Fruit fly (Drosophila melanogaster) whole organism, wandering third instar larva: ENCODE data around the gene CG4199.

Experiments
- Abd-B ChIP-seq: fragments of >200 bp; optimal IDR thresholded peaks from 2 replicates; lab custom pipeline; 2017; ENCODE audit warnings: missing biosample characterization, missing genetic modification characterization
- CG32264 ChIP-seq: fragments of 200-800 bp; sonication (Bioruptor generic); optimal IDR thresholded peaks from 2 replicates; lab custom pipeline; 2016; ENCODE audit warnings: missing biosample characterization, missing genetic modification characterization
- CG9705 ChIP-seq: fragments of 200-800 bp; sonication (Bioruptor generic); optimal IDR thresholded peaks from 2 replicates; lab custom pipeline; 2018; ENCODE audit warnings: missing biosample characterization, mild to moderate bottlenecking, missing genetic modification characterization
- CrebA ChIP-seq: fragments of 200-800 bp; sonication (Bioruptor generic); optimal IDR thresholded peaks from 2 replicates; lab custom pipeline; 2016; ENCODE audit warnings: missing biosample characterization, mild to moderate bottlenecking, missing genetic modification characterization, borderline replicate concordance
- Dfd ChIP-seq: fragments of >200 bp; optimal IDR thresholded peaks from 2 replicates; lab custom pipeline; 2017; ENCODE audit warnings: missing biosample characterization, missing genetic modification characterization
- Dif ChIP-seq: fragments of 200-275, 200-300 bp; sonication (Bioruptor generic); optimal IDR thresholded peaks from 2 replicates; lab custom pipeline; 2018; ENCODE audit warnings: missing biosample characterization, missing genetic modification characterization; ENCODE audit not compliant: partially characterized antibody
- GATAd ChIP-seq: sonication (Bioruptor generic); optimal IDR thresholded peaks from 2 replicates; lab custom pipeline; 2016; ENCODE audit warnings: missing biosample characterization, missing genetic modification characterization
- HLH106 ChIP-seq: fragments of 200-800 bp; optimal IDR thresholded peaks from 3 replicates; lab custom pipeline; 2019; ENCODE audit warnings: missing biosample characterization, mild to moderate bottlenecking, missing genetic modification characterization, moderate library complexity
- Hnf4 ChIP-seq: fragments of 200-800 bp; sonication (Bioruptor generic); optimal IDR thresholded peaks from 2 replicates; lab custom pipeline; 2016; ENCODE audit warnings: missing biosample characterization, mild to moderate bottlenecking, missing genetic modification characterization
- Hr78 ChIP-seq: fragments of >200 bp; optimal IDR thresholded peaks from 2 replicates; lab custom pipeline; 2017; ENCODE audit warnings: missing biosample characterization, missing genetic modification characterization
- Hr83 ChIP-seq: fragments of 200-300 bp; sonication (Bioruptor generic); optimal IDR thresholded peaks from 2 replicates; lab custom pipeline; 2016; ENCODE audit warnings: missing biosample characterization, mild to moderate bottlenecking, missing genetic modification characterization, moderate library complexity; ENCODE audit not compliant: poor library complexity, severe bottlenecking
- Jra ChIP-seq: sonication (Bioruptor generic); optimal IDR thresholded peaks from 2 replicates; lab custom pipeline; 2016; ENCODE audit warnings: missing biosample characterization, missing genetic modification characterization
- Mio ChIP-seq: sonication (Bioruptor generic); optimal IDR thresholded peaks from 2 replicates; lab custom pipeline; 2016; ENCODE audit warnings: missing biosample characterization, missing genetic modification characterization
- Myc ChIP-seq: fragments of >200 bp; optimal IDR thresholded peaks from 2 replicates; lab custom pipeline; 2017
- N ChIP-seq: fragments of >200 bp; optimal IDR thresholded peaks from 2 replicates; lab custom pipeline; 2018; ENCODE audit warnings: missing biosample characterization, missing external identifiers, missing genetic modification characterization
- OdsH ChIP-seq: fragments of 200-800 bp; sonication (Bioruptor generic); optimal IDR thresholded peaks from 2 replicates; lab custom pipeline; 2016; ENCODE audit warnings: missing biosample characterization, mild to moderate bottlenecking, missing genetic modification characterization
- Rel ChIP-seq, 2 experiments: fragments of 200-800 bp; sonication (Bioruptor generic) in 1 of 2; optimal IDR thresholded peaks; 2 replicates in 1 of 2; 3 replicates in 1 of 2; lab custom pipeline; 2016 to 2019; ENCODE audit warnings: mild to moderate bottlenecking in 2 of 2, missing biosample characterization in 2 of 2, missing genetic modification characterization in 2 of 2, moderate library complexity in 1 of 2
- Sp1 ChIP-seq: fragments of 200-800 bp; sonication (Bioruptor generic); optimal IDR thresholded peaks from 3 replicates; lab custom pipeline; 2019; ENCODE audit warnings: missing biosample characterization, mild to moderate bottlenecking, missing genetic modification characterization, moderate library complexity
- Vsx2 ChIP-seq: fragments of 200-300, 225-300 bp; sonication (Bioruptor generic); optimal IDR thresholded peaks from 2 replicates; lab custom pipeline; 2018; ENCODE audit warnings: missing biosample characterization, missing genetic modification characterization; ENCODE audit not compliant: partially characterized antibody
- br ChIP-seq: fragments of 200-800 bp; sonication (Bioruptor generic); optimal IDR thresholded peaks from 2 replicates; lab custom pipeline; 2016; ENCODE audit warnings: missing biosample characterization, missing genetic modification characterization
- brk ChIP-seq: fragments of 200-800 bp; sonication (Bioruptor generic); optimal IDR thresholded peaks from 2 replicates; lab custom pipeline; 2016; ENCODE audit warnings: missing biosample characterization, mild to moderate bottlenecking, missing genetic modification characterization
- dl ChIP-seq, 2 experiments: fragments of 175-275, 200-275 bp in 1 of 2; fragments of 200-275 bp in 1 of 2; sonication (Bioruptor generic); optimal IDR thresholded peaks; lab custom pipeline; 2018; ENCODE audit warnings: mild to moderate bottlenecking in 2 of 2, missing biosample characterization in 2 of 2, missing genetic modification characterization in 2 of 2, moderate library complexity in 2 of 2; ENCODE audit not compliant: partially characterized antibody in 2 of 2, insufficient read depth in 1 of 2
- dmrt93B ChIP-seq: fragments of 200-800 bp; sonication (Bioruptor generic); optimal IDR thresholded peaks from 2 replicates; lab custom pipeline; 2018; ENCODE audit warnings: missing biosample characterization, mild to moderate bottlenecking, missing genetic modification characterization
- dsf ChIP-seq: sonication (Bioruptor generic); optimal IDR thresholded peaks from 2 replicates; lab custom pipeline; 2016; ENCODE audit warnings: missing biosample characterization, missing genetic modification characterization, borderline replicate concordance
- ey ChIP-seq: fragments of 200-800 bp; sonication (Bioruptor generic); optimal IDR thresholded peaks from 2 replicates; lab custom pipeline; 2016; ENCODE audit warnings: missing biosample characterization, missing genetic modification characterization
- foxo ChIP-seq, 2 experiments: fragments of 200-800 bp; sonication (Bioruptor generic); optimal IDR thresholded peaks; 2 replicates in 1 of 2; 3 replicates in 1 of 2; lab custom pipeline; 2016 to 2017; ENCODE audit warnings: missing biosample characterization in 2 of 2, missing genetic modification characterization in 2 of 2
- fru ChIP-seq: fragments of 200-800 bp; sonication (Bioruptor generic); optimal IDR thresholded peaks from 3 replicates; lab custom pipeline; 2016; ENCODE audit warnings: missing biosample characterization, mild to moderate bottlenecking, missing genetic modification characterization
- h ChIP-seq: fragments of 200-800 bp; sonication (Bioruptor generic); optimal IDR thresholded peaks from 3 replicates; lab custom pipeline; 2016; ENCODE audit warnings: missing biosample characterization, mild to moderate bottlenecking, missing genetic modification characterization
- jim ChIP-seq: fragments of 175-275, 200-325 bp; sonication (Bioruptor generic); optimal IDR thresholded peaks from 2 replicates; lab custom pipeline; 2016; ENCODE audit warnings: missing biosample characterization, mild to moderate bottlenecking, missing genetic modification characterization
- lola ChIP-seq: fragments of >200 bp; optimal IDR thresholded peaks from 2 replicates; lab custom pipeline; 2017; ENCODE audit warnings: missing biosample characterization, missing genetic modification characterization
- pan ChIP-seq: fragments of >200 bp; optimal IDR thresholded peaks from 2 replicates; lab custom pipeline; 2017
- psq ChIP-seq: fragments of 200-800 bp; sonication (Bioruptor generic); optimal IDR thresholded peaks from 3 replicates; lab custom pipeline; 2017; ENCODE audit warnings: missing biosample characterization, mild to moderate bottlenecking, missing genetic modification characterization, moderate library complexity
- rgr ChIP-seq: fragments of 200-800 bp; sonication (Bioruptor generic); optimal IDR thresholded peaks from 3 replicates; lab custom pipeline; 2016; ENCODE audit warnings: missing biosample characterization, mild to moderate bottlenecking, missing genetic modification characterization
- sage ChIP-seq: fragments of 200-800 bp; sonication (Bioruptor generic); optimal IDR thresholded peaks from 2 replicates; lab custom pipeline; 2016; ENCODE audit warnings: missing biosample characterization, mild to moderate bottlenecking, missing genetic modification characterization
- sv ChIP-seq: fragments of 200-800 bp; sonication (Bioruptor generic); optimal IDR thresholded peaks from 3 replicates; lab custom pipeline; 2016; ENCODE audit warnings: missing biosample characterization, missing genetic modification characterization
- tai ChIP-seq: sonication (Bioruptor generic); optimal IDR thresholded peaks from 2 replicates; lab custom pipeline; 2016; ENCODE audit warnings: missing biosample characterization, missing genetic modification characterization
- usp ChIP-seq: fragments of >200 bp; optimal IDR thresholded peaks from 2 replicates; lab custom pipeline; 2017; ENCODE audit warnings: missing biosample characterization, missing genetic modification characterization
- woc ChIP-seq: sonication (Bioruptor generic); optimal IDR thresholded peaks from 2 replicates; lab custom pipeline; 2016; ENCODE audit warnings: missing biosample characterization, mild to moderate bottlenecking, missing genetic modification characterization

The CG4199 gene

DNA sequence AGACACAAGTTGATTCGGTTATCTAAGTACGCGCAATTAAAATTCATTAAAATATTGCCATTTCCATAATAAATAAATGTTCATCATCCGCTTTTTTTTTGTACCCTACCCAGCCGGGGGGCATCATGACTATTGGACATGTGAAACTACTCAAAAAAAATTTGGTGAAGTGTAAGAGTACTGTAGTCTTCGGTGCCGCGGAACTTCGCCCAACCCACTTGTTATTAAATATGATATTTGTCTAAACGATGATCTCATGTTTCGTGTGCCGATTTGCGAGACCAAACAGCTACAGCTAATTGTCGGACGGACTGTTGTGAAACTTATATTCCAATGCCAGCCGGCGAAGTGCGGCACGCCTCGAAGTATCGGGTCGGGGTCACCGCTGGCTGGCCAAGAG is 15.5 kb upstream of the CG4199 start:
- TF ChIP-seq jim (GFP tag; lab: Kevin White, UChicago) (no peak), OdsH (GFP tag; lab: Kevin White, UChicago) (no peak), psq (GFP tag; lab: Kevin White, UChicago) (no peak), br (GFP tag; lab: Kevin White, UChicago) (no peak), lola (no peak), CG32264 (GFP tag; lab: Kevin White, UChicago) (no peak), rgr (GFP tag; lab: Kevin White, UChicago) (no peak), dmrt93B (GFP tag; lab: Kevin White, UChicago) (no peak), Rel (GFP tag; optimal IDR thresholded peaks at IDR 0.05; lab: Kevin White, UChicago) (no peak), Rel (tag; optimal IDR thresholded peaks at IDR 0.05; lab: Kevin White, UChicago) (no peak), usp (GFP tag; lab: Kevin White, UChicago) (no peak), dl (GFP tag; optimal IDR thresholded peaks at IDR 0.05; lab: Kevin White, UChicago; ENCODE audit: insufficient read depth in 1 of 2, partially characterized antibody in 2 of 2) (no peak), Sp1 (GFP tag; lab: Kevin White, UChicago) (no peak), CrebA (GFP tag; lab: Kevin White, UChicago) (no peak), brk (GFP tag; lab: Kevin White, UChicago) (no peak), tai (GFP tag; lab: Kevin White, UChicago) (no peak), CG9705 (GFP tag; lab: Kevin White, UChicago) (no peak), h (GFP tag; lab: Kevin White, UChicago) (no peak), pan (no peak), dsf (GFP tag; lab: Kevin White, UChicago) (no peak), Abd-B (GFP tag; lab: Kevin White, UChicago) (no peak)

DNA sequence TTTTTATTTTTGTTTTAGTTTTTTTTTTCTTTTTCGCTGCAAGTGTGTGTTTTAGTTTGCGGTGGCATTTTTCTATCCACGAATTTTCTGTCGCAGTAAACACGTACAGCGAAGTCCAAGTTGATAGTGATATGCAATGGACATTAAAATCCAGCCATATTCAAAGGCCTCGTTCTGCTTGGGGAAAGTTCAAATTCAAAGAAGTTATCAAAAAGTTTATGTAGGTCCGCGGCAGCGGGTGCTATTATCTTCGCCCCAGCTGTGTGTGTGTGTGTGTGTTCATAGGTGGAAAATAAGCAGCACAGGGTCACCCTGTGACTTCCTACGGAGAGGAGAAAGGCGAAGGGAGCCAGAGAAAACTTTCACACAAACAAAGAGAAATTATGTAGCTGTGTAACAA is 14.2 kb upstream of the CG4199 start:
- TF ChIP-seq sage (GFP tag; lab: Kevin White, UChicago), result no peak
- no peak for TF ChIP-seq CrebA (GFP tag; lab: Kevin White, UChicago)
- no peak for TF ChIP-seq woc
- no peak for TF ChIP-seq Dfd
- no peak for TF ChIP-seq foxo (GFP tag; optimal IDR thresholded peaks at IDR 0.05; lab: Kevin White, UChicago)
- no peak for TF ChIP-seq Myc
- no peak for TF ChIP-seq usp (GFP tag; lab: Kevin White, UChicago)

DNA sequence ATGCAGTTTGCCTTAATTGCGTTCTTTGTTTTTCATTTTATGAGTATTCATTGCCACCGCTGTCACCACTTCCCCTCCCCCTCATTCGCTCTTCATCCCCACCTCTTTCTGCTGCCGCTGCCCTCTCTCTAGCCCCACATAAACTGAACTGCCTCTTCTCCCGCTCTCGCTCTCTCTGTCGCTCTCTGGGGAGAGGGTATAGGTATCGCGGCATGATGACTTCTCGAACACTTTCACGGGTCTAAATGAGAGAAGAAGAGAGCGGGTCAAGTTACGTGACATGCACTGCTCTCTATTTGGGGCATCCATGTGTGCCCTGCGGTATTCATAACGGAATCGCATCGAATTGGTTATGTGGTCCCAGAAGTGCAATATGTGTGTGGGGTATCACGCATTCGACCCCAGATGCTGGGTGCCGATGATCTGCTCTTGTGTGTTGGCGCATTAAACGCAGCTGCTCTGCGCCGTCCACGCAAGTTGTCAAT is 10.4 kb upstream of the CG4199 start:
- TF ChIP-seq fru (GFP tag; lab: Kevin White, UChicago) (peak; percentile 93), CrebA (GFP tag; lab: Kevin White, UChicago) (no peak), woc (peak; percentile 96), OdsH (GFP tag; lab: Kevin White, UChicago) (peak; percentile 92), rgr (GFP tag; lab: Kevin White, UChicago) (peak; percentile 92), Dfd (no peak), br (GFP tag; lab: Kevin White, UChicago) (peak; percentile 94), Jra (GFP tag; lab: Kevin White, UChicago) (peak; percentile 52), GATAd (GFP tag; lab: Kevin White, UChicago) (no peak), tai (GFP tag; lab: Kevin White, UChicago) (no peak), dl (GFP tag; optimal IDR thresholded peaks at IDR 0.05; lab: Kevin White, UChicago; ENCODE audit: insufficient read depth in 1 of 2, partially characterized antibody in 2 of 2) (peak; percentile 94 to 98), CG32264 (GFP tag; lab: Kevin White, UChicago) (peak; percentile 78), Abd-B (GFP tag; lab: Kevin White, UChicago) (no peak), Dif (peak; percentile 99), jim (GFP tag; lab: Kevin White, UChicago) (peak; percentile 91), brk (GFP tag; lab: Kevin White, UChicago) (no peak), Hnf4 (GFP tag; lab: Kevin White, UChicago) (peak; percentile 86), CG9705 (GFP tag; lab: Kevin White, UChicago) (no peak), lola (no peak), Myc (no peak), Hr78 (GFP tag; lab: Kevin White, UChicago) (no peak), psq (GFP tag; lab: Kevin White, UChicago) (peak; percentile 82), foxo (GFP tag; optimal IDR thresholded peaks at IDR 0.05; lab: Kevin White, UChicago) (peak; percentile 59 to 91), Mio (GFP tag; lab: Kevin White, UChicago) (peak; percentile 48), dmrt93B (GFP tag; lab: Kevin White, UChicago) (peak; percentile 76), N (GFP tag; lab: Kevin White, UChicago) (no peak), Hr83 (GFP tag; lab: Kevin White, UChicago) (peak; percentile 80), HLH106 (tag; lab: Kevin White, UChicago) (peak; percentile 76), h (GFP tag; lab: Kevin White, UChicago) (peak; percentile 95), pan (peak; percentile 81), ey (peak; percentile 96), usp (GFP tag; lab: Kevin White, UChicago) (no peak), Rel (GFP tag; optimal IDR thresholded peaks at IDR 0.05; lab: Kevin White, UChicago) (peak; percentile 49), Rel (tag; optimal IDR thresholded peaks at IDR 0.05; lab: Kevin White, UChicago) (peak; percentile 43), Sp1 (GFP tag; lab: Kevin White, UChicago) (peak; percentile 79), dsf (GFP tag; lab: Kevin White, UChicago) (peak; percentile 1), Vsx2 (GFP tag; lab: Kevin White, UChicago) (no peak), sv (GFP tag; lab: Kevin White, UChicago) (peak; percentile 30), sage (GFP tag; lab: Kevin White, UChicago) (no peak)
